Worm (Caenorhabditis elegans): ENCODE results near the gene F59H6.14.

Gene F59H6.14

DNA sequence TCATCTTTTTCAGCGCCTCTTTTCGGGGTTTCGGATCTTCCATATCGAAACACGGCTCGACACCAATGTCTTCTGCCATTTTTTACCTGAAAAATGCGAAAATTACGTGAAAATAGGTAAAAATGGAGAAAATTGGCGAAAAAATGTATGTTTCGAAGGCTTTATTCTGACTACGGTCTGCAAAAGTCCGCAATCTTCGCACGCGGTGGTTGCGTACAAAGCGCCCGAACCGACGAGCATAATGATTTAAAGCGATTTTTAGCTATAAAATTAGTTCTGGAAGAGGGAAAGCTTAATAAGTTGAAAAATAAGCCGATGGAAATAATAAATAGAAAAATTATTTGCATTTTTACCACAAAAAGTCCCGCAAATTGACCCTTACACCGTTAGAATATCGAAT is 25.6 kb downstream of the F59H6.14 start, which contains the start of gene F07E5.5 (continued):
- no peak for TF ChIP-seq aptf-2 (GFP tag; conservative IDR thresholded peaks at IDR 0.05)
- TF ChIP-seq F33H1.4 (GFP tag; IDR thresholded peaks at IDR 0.05) = no peak
- TF ChIP-seq snpc-1.1 (tag; optimal IDR thresholded peaks at IDR 0.05; ENCODE audit: insufficient read depth) = no peak
- TF ChIP-seq attf-3 (GFP tag; conservative IDR thresholded peaks at IDR 0.05) = peak; percentile 20; the same call in 1 of the 2 replicates
- TF ChIP-seq nfyb-1 (GFP tag; IDR thresholded peaks at IDR 0.05) = no peak
- TF ChIP-seq attf-5 (GFP tag; optimal IDR thresholded peaks at IDR 0.05) = peak; percentile 1
- TF ChIP-seq F10E7.11 (tag; optimal IDR thresholded peaks at IDR 0.05) = no peak
- TF ChIP-seq zfh-2 (GFP tag; conservative IDR thresholded peaks at IDR 0.05) = no peak
- TF ChIP-seq ztf-18 (tag; optimal IDR thresholded peaks at IDR 0.05) = no peak
- no peak for TF ChIP-seq ceh-58 (GFP tag; IDR thresholded peaks at IDR 0.05)
- no peak for TF ChIP-seq nhr-27 (tag; optimal IDR thresholded peaks at IDR 0.05)
- no peak for TF ChIP-seq tbx-9 (tag; optimal IDR thresholded peaks at IDR 0.05; ENCODE audit: borderline replicate concordance)
- TF ChIP-seq xnd-1 (tag; optimal IDR thresholded peaks at IDR 0.05) = no peak
- peak; percentile 18 for TF ChIP-seq lin-54 (GFP tag; optimal IDR thresholded peaks at IDR 0.05)
- no peak for TF ChIP-seq B0035.1 (tag; optimal IDR thresholded peaks at IDR 0.05)
- TF ChIP-seq B0336.3 (GFP tag; IDR thresholded peaks at IDR 0.05) = no peak
- TF ChIP-seq hmg-20 (GFP tag; IDR thresholded peaks at IDR 0.05) = no peak
- TF ChIP-seq ets-4 (GFP tag; optimal IDR thresholded peaks at IDR 0.05) = no peak
- TF ChIP-seq attf-6 (GFP tag; IDR thresholded peaks at IDR 0.05) = no peak
- TF ChIP-seq aptf-3 (GFP tag; IDR thresholded peaks at IDR 0.05) = no peak
- TF ChIP-seq sptf-2 (GFP tag; optimal IDR thresholded peaks at IDR 0.05) = no peak
- TF ChIP-seq madf-10 (tag; optimal IDR thresholded peaks at IDR 0.05) = no peak
- TF ChIP-seq sea-2 (GFP tag; IDR thresholded peaks at IDR 0.05) = no peak
- TF ChIP-seq ccch-3 (GFP tag; optimal IDR thresholded peaks at IDR 0.05) = no peak
- peak; percentile 5 for TF ChIP-seq athp-1 (tag; optimal IDR thresholded peaks at IDR 0.05)
- peak; percentile 49; the same call in 1 of the 2 replicates for TF ChIP-seq dox-1 (GFP tag; IDR thresholded peaks at IDR 0.05)
- TF ChIP-seq nhr-80 (tag; optimal IDR thresholded peaks at IDR 0.05) = no peak
- no peak for TF ChIP-seq ceh-91 (GFP tag; IDR thresholded peaks at IDR 0.05)
- no peak for TF ChIP-seq let-526 (GFP tag; IDR thresholded peaks at IDR 0.05)
- TF ChIP-seq efl-1 (GFP tag; optimal IDR thresholded peaks at IDR 0.05) = peak; percentile 16
- no peak for TF ChIP-seq ZK185.1 (tag; optimal IDR thresholded peaks at IDR 0.05; ENCODE audit: poor library complexity, severe bottlenecking)
- TF ChIP-seq Y53F4B.3 (GFP tag; IDR thresholded peaks at IDR 0.05) = no peak
- TF ChIP-seq lin-35 (GFP tag; optimal IDR thresholded peaks at IDR 0.05) = no peak
- TF ChIP-seq pbrm-1 (GFP tag; IDR thresholded peaks at IDR 0.05) = no peak
- no peak for TF ChIP-seq nfya-2 (GFP tag; IDR thresholded peaks at IDR 0.05)

- TF ChIP-seq lsl-1 (GFP tag; optimal IDR thresholded peaks at IDR 0.05) = no peak
- no peak for TF ChIP-seq dpl-1 (GFP tag; optimal IDR thresholded peaks at IDR 0.05)
- no peak for TF ChIP-seq repo-1 (tag; optimal IDR thresholded peaks at IDR 0.05)
- TF ChIP-seq dox-1 (GFP tag; IDR thresholded peaks at IDR 0.05) = no peak
- no peak for TF ChIP-seq lir-1 (GFP tag; conservative IDR thresholded peaks at IDR 0.05)
- no peak for TF ChIP-seq somi-1 (GFP tag; optimal IDR thresholded peaks at IDR 0.05)
- no peak for TF ChIP-seq lsy-27 (tag; optimal IDR thresholded peaks at IDR 0.05; ENCODE audit: borderline replicate concordance, insufficient read depth)
- TF ChIP-seq nhr-27 (tag; optimal IDR thresholded peaks at IDR 0.05) = no peak
- no peak for TF ChIP-seq akir-1 (GFP tag; optimal IDR thresholded peaks at IDR 0.05)
- TF ChIP-seq snpc-4 (GFP tag; optimal IDR thresholded peaks at IDR 0.05) = no peak
- TF ChIP-seq snpc-4 (tag; optimal IDR thresholded peaks at IDR 0.05) = no peak
- no peak for TF ChIP-seq nhr-90 (tag; optimal IDR thresholded peaks at IDR 0.05)
- no peak for TF ChIP-seq egl-18 (GFP tag; IDR thresholded peaks at IDR 0.05)
- TF ChIP-seq pbrm-1 (GFP tag; IDR thresholded peaks at IDR 0.05) = no peak
- no peak for TF ChIP-seq lag-1 (GFP tag; IDR thresholded peaks at IDR 0.05)
- no peak for TF ChIP-seq hlh-12 (tag; optimal IDR thresholded peaks at IDR 0.05)
- no peak for TF ChIP-seq B0019.2 (GFP tag; conservative IDR thresholded peaks at IDR 0.05)
- no peak for TF ChIP-seq tlf-1 (GFP tag; optimal IDR thresholded peaks at IDR 0.05)
- no peak for TF ChIP-seq ztf-3 (GFP tag; optimal IDR thresholded peaks at IDR 0.05)
Observed at ce11 chrII:2063989-2064388, 30.6 kb downstream of the F59H6.14 start, which contains the start of gene F07E5.13. TSS of gene F07E5.13 (minus strand) at chrII:2064089.
